Fruit fly (Drosophila melanogaster): ENCODE data around the gene CG32687.

CG32687 gene

dm6 chrX:10460506-10461114 lies 26.4 kb downstream of the CG32687 start, which contains the start of gene Neb-cGP (continued):
- TF ChIP-seq sima (GFP tag; optimal IDR thresholded peaks at IDR 0.05), result no peak
- peak; percentile 95 for TF ChIP-seq CG3847 (GFP tag; IDR thresholded peaks at IDR 0.05)
- TF ChIP-seq ap (GFP tag; IDR thresholded peaks at IDR 0.05), result no peak
- TF ChIP-seq ken (GFP tag; IDR thresholded peaks at IDR 0.05), result peak; percentile 68; the same call in 2 of the 3 replicates
- TF ChIP-seq CG6689 (GFP tag; IDR thresholded peaks at IDR 0.05), result no peak
- no peak for TF ChIP-seq CG14965 (GFP tag; optimal IDR thresholded peaks at IDR 0.05; ENCODE audit: borderline replicate concordance)
- TF ChIP-seq CG2875 (GFP tag; optimal IDR thresholded peaks at IDR 0.05), result peak; percentile 19
- peak; percentile 92 for TF ChIP-seq BEAF-32 (GFP tag; optimal IDR thresholded peaks at IDR 0.05)
- TF ChIP-seq kay (GFP tag; optimal IDR thresholded peaks at IDR 0.05), result peak; percentile 19
- TF ChIP-seq hkb (optimal IDR thresholded peaks at IDR 0.05), result no peak
- TF ChIP-seq hkb (GFP tag; IDR thresholded peaks at IDR 0.05), result peak; percentile 52; the same call in 1 of the 2 replicates
- TF ChIP-seq kni (GFP tag; optimal IDR thresholded peaks at IDR 0.05), result no peak
- TF ChIP-seq Doc3 (GFP tag; IDR thresholded peaks at IDR 0.05; ENCODE audit: partially characterized antibody), result peak; percentile 70; the same call in 2 of the 3 replicates
- no peak for TF ChIP-seq danr (GFP tag; IDR thresholded peaks at IDR 0.05)
- TF ChIP-seq usp (GFP tag; optimal IDR thresholded peaks at IDR 0.05), result no peak
- no peak for TF ChIP-seq Neu2 (GFP tag; optimal IDR thresholded peaks at IDR 0.05; ENCODE audit: borderline replicate concordance)
- no peak for TF ChIP-seq seq (GFP tag; IDR thresholded peaks at IDR 0.05)
- TF ChIP-seq aop (GFP tag; IDR thresholded peaks at IDR 0.05), result no peak
- no peak for TF ChIP-seq Kr (GFP tag; optimal IDR thresholded peaks at IDR 0.05)
- TF ChIP-seq hth (optimal IDR thresholded peaks at IDR 0.05), result no peak
- TF ChIP-seq CG10654 (GFP tag; optimal IDR thresholded peaks at IDR 0.05), result peak; percentile 60
- TF ChIP-seq sim (GFP tag; IDR thresholded peaks at IDR 0.05), result no peak
- no peak for TF ChIP-seq CTCF (GFP tag; optimal IDR thresholded peaks at IDR 0.05)
- TF ChIP-seq CG6272 (GFP tag; IDR thresholded peaks at IDR 0.05), result no peak
- TF ChIP-seq kah (GFP tag; optimal IDR thresholded peaks at IDR 0.05), result no peak
- TF ChIP-seq Hr3 (GFP tag; optimal IDR thresholded peaks at IDR 0.05), result peak; percentile 59
- no peak for TF ChIP-seq Elba2 (GFP tag; optimal IDR thresholded peaks at IDR 0.05)
- no peak for TF ChIP-seq en (GFP tag; optimal IDR thresholded peaks at IDR 0.05)
- peak; percentile 32 for TF ChIP-seq eyg (GFP tag; optimal IDR thresholded peaks at IDR 0.05)
- no peak for TF ChIP-seq Sox102F (GFP tag; optimal IDR thresholded peaks at IDR 0.05)
- TF ChIP-seq Hmr (GFP tag; optimal IDR thresholded peaks at IDR 0.05), result peak; percentile 79
- no peak for TF ChIP-seq Gsc (GFP tag; IDR thresholded peaks at IDR 0.05)
- peak; percentile 25; the same call in 1 of the 2 replicates for TF ChIP-seq ara (GFP tag; IDR thresholded peaks at IDR 0.05)
- no peak for TF ChIP-seq tll (GFP tag; optimal IDR thresholded peaks at IDR 0.05)
- TF ChIP-seq CG43689 (GFP tag; IDR thresholded peaks at IDR 0.05), result no peak
- TF ChIP-seq CG16815 (GFP tag; optimal IDR thresholded peaks at IDR 0.05), result peak; percentile 14
- TF ChIP-seq odd (GFP tag; optimal IDR thresholded peaks at IDR 0.05), result peak; percentile 8
- TF ChIP-seq bab2 (GFP tag; optimal IDR thresholded peaks at IDR 0.05), result peak; percentile 19
- TF ChIP-seq ranshi (GFP tag; IDR thresholded peaks at IDR 0.05), result peak; percentile 44; the same call in 1 of the 2 replicates
- no peak for TF ChIP-seq Poxn (GFP tag; IDR thresholded peaks at IDR 0.05)
- TF ChIP-seq MBD-R2 (GFP tag; IDR thresholded peaks at IDR 0.05), result peak; percentile 77
- TF ChIP-seq NFAT (GFP tag; IDR thresholded peaks at IDR 0.05), result peak; percentile 59; the same call in 1 of the 2 replicates
- peak; percentile 67 for TF ChIP-seq sug (tag; optimal IDR thresholded peaks at IDR 0.05)
- TF ChIP-seq CG12155 (GFP tag; optimal IDR thresholded peaks at IDR 0.05), result peak; percentile 60
- TF ChIP-seq CG16813 (GFP tag; IDR thresholded peaks at IDR 0.05; ENCODE audit: partially characterized antibody), result peak; percentile 93
- TF ChIP-seq CG10959 (GFP tag; IDR thresholded peaks at IDR 0.05), result no peak
- TF ChIP-seq CG12391 (tag; optimal IDR thresholded peaks at IDR 0.05), result peak; percentile 64
- TF ChIP-seq CG12744 (GFP tag; optimal IDR thresholded peaks at IDR 0.05), result peak; percentile 22
- peak; percentile 88 for TF ChIP-seq CG2116 (GFP tag; optimal IDR thresholded peaks at IDR 0.05)
- TF ChIP-seq CG6654 (GFP tag; optimal IDR thresholded peaks at IDR 0.05), result no peak
- peak; percentile 31 for TF ChIP-seq Sin3A (optimal IDR thresholded peaks at IDR 0.05)
- no peak for TF ChIP-seq Doc2 (GFP tag; IDR thresholded peaks at IDR 0.05)
